Worm (Caenorhabditis elegans) whole organism, L3 larva: ENCODE measurements around the gene R07E5.5.

ENCODE experiments used
- elt-3 ChIP-seq, 3 experiments: fragments of 150-350 bp in 1 of 3; sonication (generic microtip) in 2 of 3; optimal IDR thresholded peaks; 2 replicates in 2 of 3; 4 replicates in 1 of 3; lab custom pipeline; 2014 to 2017; ENCODE audit warnings: missing biosample characterization in 3 of 3, missing genetic modification characterization in 3 of 3
- lin-39 ChIP-seq: fragments of 150-350 bp; optimal IDR thresholded peaks from 2 replicates; lab custom pipeline; 2018; ENCODE audit warnings: missing biosample characterization, missing genetic modification reagents, missing genetic modification characterization
- nhr-11 ChIP-seq: fragments of 150-350 bp; optimal IDR thresholded peaks from 2 replicates; lab custom pipeline; 2014; ENCODE audit warnings: missing biosample characterization, missing genetic modification characterization
- nhr-25 ChIP-seq: sonication (generic microtip); optimal IDR thresholded peaks from 2 replicates; lab custom pipeline; 2017; ENCODE audit warnings: missing biosample characterization, missing genetic modification characterization
- pha-4 ChIP-seq: fragments of 150-350 bp; optimal IDR thresholded peaks from 2 replicates; lab custom pipeline; 2014; ENCODE audit warnings: missing biosample characterization, missing genetic modification reagents, missing genetic modification characterization
- pqm-1 ChIP-seq: fragments of 150-350 bp; optimal IDR thresholded peaks from 2 replicates; lab custom pipeline; 2017; ENCODE audit warnings: missing biosample characterization, missing genetic modification characterization, inconsistent platforms
- ztf-11 ChIP-seq: fragments of 150-350 bp; optimal IDR thresholded peaks from 2 replicates; lab custom pipeline; 2014; ENCODE audit warnings: missing biosample characterization, missing genetic modification characterization

- TF ChIP-seq nhr-25 (tag; lab: Kevin White, UChicago) (peak; percentile 10), pha-4 (tag; lab: Kevin White, UChicago) (no peak), elt-3 (tag; optimal IDR thresholded peaks at IDR 0.05; lab: Kevin White, UChicago) (no peak), nhr-11 (tag; lab: Kevin White, UChicago) (no peak), pqm-1 (no peak), ztf-11 (tag; lab: Kevin White, UChicago) (no peak), lin-39 (tag; lab: Kevin White, UChicago) (no peak)
These were observed 34.9 kb upstream of the R07E5.5 start for ce11 chrIII:4362332-4362731.
